Fruit fly (Drosophila melanogaster) whole organism, prepupa: ENCODE data around the gene dsx-c73A.
A peak's percentile ranks its signal among the peaks of the same experiment; 100 is the strongest.

Experiments
- Blimp-1 ChIP-seq: fragments of 200-800 bp; sonication (Bioruptor generic); optimal IDR thresholded peaks from 3 replicates; lab custom pipeline; 2017; ENCODE audit warnings: missing biosample characterization, missing genetic modification characterization, mild to moderate bottlenecking, moderate library complexity, missing genetic modification reagents
- CG10631 ChIP-seq: fragments of 200-800 bp; sonication (Bioruptor generic); optimal IDR thresholded peaks from 2 replicates; lab custom pipeline; 2016; ENCODE audit warnings: missing biosample characterization, missing genetic modification characterization
- CG10669 ChIP-seq: fragments of 200-800 bp; sonication (Bioruptor generic); optimal IDR thresholded peaks from 3 replicates; lab custom pipeline; 2018; ENCODE audit warnings: missing biosample characterization, mild to moderate bottlenecking, missing genetic modification characterization, moderate library complexity
- CG16779 ChIP-seq: fragments of 200-800 bp; sonication (Bioruptor generic); optimal IDR thresholded peaks from 3 replicates; lab custom pipeline; 2017; ENCODE audit warnings: missing biosample characterization, mild to moderate bottlenecking, missing genetic modification characterization
- CG3032 ChIP-seq: fragments of 200-800 bp; optimal IDR thresholded peaks from 2 replicates; lab custom pipeline; 2019; ENCODE audit warnings: missing biosample characterization, mild to moderate bottlenecking, missing genetic modification characterization, moderate library complexity
- CG31627 ChIP-seq: fragments of 200-800 bp; sonication (Bioruptor generic); optimal IDR thresholded peaks from 3 replicates; lab custom pipeline; 2016; ENCODE audit warnings: missing biosample characterization, missing genetic modification characterization
- CG32006 ChIP-seq: fragments of 200-800 bp; sonication (Bioruptor generic); optimal IDR thresholded peaks from 3 replicates; lab custom pipeline; 2017; ENCODE audit warnings: missing biosample characterization, mild to moderate bottlenecking, missing genetic modification characterization
- CG4318 ChIP-seq: fragments of 200-800 bp; sonication (Bioruptor generic); optimal IDR thresholded peaks from 3 replicates; lab custom pipeline; 2017; ENCODE audit warnings: missing biosample characterization, mild to moderate bottlenecking, missing genetic modification characterization
- CG6854 ChIP-seq: fragments of 200-800 bp; sonication (Bioruptor generic); optimal IDR thresholded peaks from 2 replicates; lab custom pipeline; 2017; ENCODE audit warnings: missing biosample characterization, mild to moderate bottlenecking, missing genetic modification characterization
- CG7368 ChIP-seq: fragments of 200-800 bp; sonication (Bioruptor generic); optimal IDR thresholded peaks from 3 replicates; lab custom pipeline; 2016; ENCODE audit warnings: missing biosample characterization, missing genetic modification characterization
- CG8119 ChIP-seq: fragments of 200-800 bp; sonication (Bioruptor generic); IDR thresholded peaks from 3 replicates; pipeline ENCODE4 v1.3.6; 2022; ENCODE audit warnings: missing biosample characterization, missing genetic modification characterization
- CG8319 ChIP-seq: fragments of 200-800 bp; sonication (Bioruptor generic); optimal IDR thresholded peaks from 3 replicates; lab custom pipeline; 2016; ENCODE audit warnings: missing biosample characterization, missing genetic modification characterization
- CG9139 ChIP-seq: fragments of 200-800 bp; sonication (Bioruptor generic); optimal IDR thresholded peaks from 3 replicates; lab custom pipeline; 2017; ENCODE audit warnings: missing biosample characterization, mild to moderate bottlenecking, missing genetic modification characterization
- Eip75B ChIP-seq: fragments of 200-800 bp; sonication (Bioruptor generic); optimal IDR thresholded peaks from 3 replicates; lab custom pipeline; 2016; ENCODE audit warnings: missing biosample characterization, missing genetic modification characterization
- Eip78C ChIP-seq: fragments of 200-800 bp; sonication (Bioruptor generic); peaks from one replicate; lab custom pipeline; 2016; ENCODE audit warnings: missing biosample characterization, missing genetic modification characterization
- Ets21C ChIP-seq: fragments of 200-800 bp; sonication (Bioruptor generic); optimal IDR thresholded peaks from 3 replicates; lab custom pipeline; 2016; ENCODE audit warnings: missing biosample characterization, missing genetic modification characterization
- Gug ChIP-seq: fragments of 200-800 bp; sonication (Bioruptor generic); IDR thresholded peaks from 2 replicates; pipeline ENCODE4 v1.3.6; 2022; ENCODE audit warnings: missing biosample characterization, missing genetic modification characterization
- Hr38 ChIP-seq: sonication (Bioruptor generic); optimal IDR thresholded peaks from 2 replicates; lab custom pipeline; 2016; ENCODE audit warnings: missing biosample characterization, missing genetic modification characterization
- Hr39 ChIP-seq: fragments of 200-800 bp; sonication (Bioruptor generic); optimal IDR thresholded peaks from 2 replicates; lab custom pipeline; 2016; ENCODE audit warnings: missing biosample characterization, missing genetic modification characterization
- Hr4 ChIP-seq: fragments of 200-800 bp; sonication (Bioruptor generic); optimal IDR thresholded peaks from 3 replicates; lab custom pipeline; 2016; ENCODE audit warnings: missing biosample characterization, missing genetic modification characterization
- OdsH ChIP-seq: fragments of 200-800 bp; sonication (Bioruptor generic); optimal IDR thresholded peaks from 3 replicates; lab custom pipeline; 2016; ENCODE audit warnings: missing biosample characterization, missing genetic modification characterization
- Sox15 ChIP-seq: fragments of 200-800 bp; sonication (Bioruptor generic); optimal IDR thresholded peaks from 3 replicates; lab custom pipeline; 2016; ENCODE audit warnings: missing biosample characterization, missing genetic modification characterization
- achi ChIP-seq: fragments of 200-800 bp; sonication (Bioruptor generic); optimal IDR thresholded peaks from 3 replicates; lab custom pipeline; 2016; ENCODE audit warnings: missing biosample characterization, missing genetic modification characterization
- eg ChIP-seq: fragments of 200-800 bp; sonication (Bioruptor generic); IDR thresholded peaks from 3 replicates; pipeline ENCODE4 v1.3.6; 2022; ENCODE audit warnings: missing biosample characterization, missing genetic modification characterization
- fd59A ChIP-seq: fragments of 200-800 bp; sonication (Bioruptor generic); optimal IDR thresholded peaks from 2 replicates; lab custom pipeline; 2017; ENCODE audit warnings: missing biosample characterization, mild to moderate bottlenecking, missing genetic modification characterization, missing genetic modification reagents
- fd85E ChIP-seq: fragments of 200-800 bp; sonication (Bioruptor generic); optimal IDR thresholded peaks from 3 replicates; lab custom pipeline; 2016; ENCODE audit warnings: missing biosample characterization, missing genetic modification characterization
- fkh ChIP-seq: fragments of 200-800 bp; sonication (Bioruptor generic); optimal IDR thresholded peaks from 3 replicates; lab custom pipeline; 2017; ENCODE audit warnings: missing biosample characterization, mild to moderate bottlenecking, missing genetic modification characterization, moderate library complexity
- lz ChIP-seq: fragments of 200-800 bp; sonication (Bioruptor generic); optimal IDR thresholded peaks from 3 replicates; lab custom pipeline; 2016; ENCODE audit warnings: missing biosample characterization, missing genetic modification characterization
- salr ChIP-seq, 2 experiments: fragments of 200-800 bp; sonication (Bioruptor generic); optimal IDR thresholded peaks; 3 replicates each; lab custom pipeline; 2016 to 2018; ENCODE audit warnings: missing biosample characterization in 2 of 2, missing genetic modification characterization in 2 of 2, mild to moderate bottlenecking in 1 of 2
- spab ChIP-seq: fragments of 200-800 bp; sonication (Bioruptor generic); optimal IDR thresholded peaks from 2 replicates; lab custom pipeline; 2017; ENCODE audit warnings: missing biosample characterization, mild to moderate bottlenecking, missing genetic modification characterization, missing genetic modification reagents
- svp ChIP-seq: fragments of 200-800 bp; sonication (Bioruptor generic); peaks from one replicate; lab custom pipeline; 2016; ENCODE audit warnings: missing biosample characterization, missing genetic modification characterization
- topi ChIP-seq: fragments of 200-800 bp; sonication (Bioruptor generic); optimal IDR thresholded peaks from 3 replicates; lab custom pipeline; 2016; ENCODE audit warnings: missing biosample characterization, missing genetic modification characterization

The dsx-c73A gene

dm6 chr3L:16451887-16452751 lies at the start of gene dsx-c73A (continued):
- TF ChIP-seq CG6854 (GFP tag; lab: Kevin White, UChicago) = no peak
- no peak for TF ChIP-seq CG10669 (GFP tag; lab: Kevin White, UChicago)
- TF ChIP-seq Gug (GFP tag; lab: Robert Waterston, UW) = peak; percentile 39; the same call in 1 of the 2 replicates
- TF ChIP-seq Sox15 = no peak
- no peak for TF ChIP-seq Blimp-1
- peak; percentile 60 for TF ChIP-seq Hr4 (GFP tag; lab: Kevin White, UChicago)
- TF ChIP-seq CG3032 = no peak
- peak; percentile 37 for TF ChIP-seq CG4318 (GFP tag; lab: Kevin White, UChicago)
- peak; percentile 37 for TF ChIP-seq OdsH (GFP tag; lab: Kevin White, UChicago)

dm6 chr3L:16497198-16497701 lies 45.5 kb upstream of the dsx-c73A start, which contains the start of gene st:
TSS of gene st (plus strand) at chr3L:16497651.
- peak; percentile 45 for TF ChIP-seq CG32006 (GFP tag; lab: Kevin White, UChicago)
- TF ChIP-seq Hr39 (GFP tag; lab: Kevin White, UChicago) = no peak
- TF ChIP-seq achi (GFP tag; lab: Kevin White, UChicago) = peak; percentile 7
- peak; percentile 17 for TF ChIP-seq OdsH (GFP tag; lab: Kevin White, UChicago)
- no peak for TF ChIP-seq eg (GFP tag; lab: Robert Waterston, UW)
- TF ChIP-seq Blimp-1 = no peak
- peak; percentile 18 for TF ChIP-seq fkh
- TF ChIP-seq CG6854 (GFP tag; lab: Kevin White, UChicago) = no peak
- no peak for TF ChIP-seq CG31627 (GFP tag; lab: Kevin White, UChicago)
- TF ChIP-seq spab (GFP tag; lab: Kevin White, UChicago) = no peak
- TF ChIP-seq CG8319 = no peak
- peak; percentile 24 for TF ChIP-seq Hr4 (GFP tag; lab: Kevin White, UChicago)
- no peak for TF ChIP-seq Eip75B (GFP tag; lab: Kevin White, UChicago)
- TF ChIP-seq CG16779 (tag; lab: Kevin White, UChicago) = no peak
- TF ChIP-seq Hr38 = no peak
- TF ChIP-seq Eip78C (GFP tag; lab: Kevin White, UChicago) = no peak
- no peak for TF ChIP-seq CG9139 (GFP tag; lab: Kevin White, UChicago)
- TF ChIP-seq topi (GFP tag; lab: Kevin White, UChicago) = no peak
- TF ChIP-seq Ets21C (GFP tag; lab: Kevin White, UChicago) = no peak
- peak; percentile 21 for TF ChIP-seq CG10631 (GFP tag; lab: Kevin White, UChicago)
- no peak for TF ChIP-seq salr (GFP tag; optimal IDR thresholded peaks at IDR 0.05; lab: Kevin White, UChicago)
- no peak for TF ChIP-seq lz (GFP tag; lab: Kevin White, UChicago)

- TF ChIP-seq CG7368 = no peak
- peak; percentile 77 for TF ChIP-seq svp
- TF ChIP-seq Sox15 = no peak
- TF ChIP-seq Eip78C (GFP tag; lab: Kevin White, UChicago) = peak; percentile 72
Observed at dm6 chr3L:16495989-16496797, 44.4 kb upstream of the dsx-c73A start, which contains the start of gene CG42514. TSS of gene CG42514 (minus strand) at chr3L:16496236.

- TF ChIP-seq Eip78C (GFP tag; lab: Kevin White, UChicago) (peak; percentile 13), fd59A (no peak), CG31627 (GFP tag; lab: Kevin White, UChicago) (no peak), CG8119 (GFP tag; lab: Robert Waterston, UW) (peak; percentile 33; the same call in 1 of the 3 replicates), eg (GFP tag; lab: Robert Waterston, UW) (peak; percentile 20; the same call in 1 of the 3 replicates), fd85E (no peak), Gug (GFP tag; lab: Robert Waterston, UW) (no peak)
Observed at dm6 chr3L:16495235-16495634, 43.5 kb upstream of the dsx-c73A start.
